Worm (Caenorhabditis elegans) whole organism, L4 larva: ENCODE measurements around the gene C17F4.12.

ENCODE experiments used
- lim-7 ChIP-seq: fragments of 200-800 bp; sonication (Bioruptor generic); IDR thresholded peaks from 2 replicates; pipeline ENCODE4 v1.3.6; 2022; ENCODE audit warnings: missing genetic modification characterization, missing compliant biosample characterization
- lin-15B ChIP-seq: fragments of 150-350 bp; sonication (generic microtip); optimal IDR thresholded peaks from 3 replicates; lab custom pipeline; 2014; ENCODE audit warnings: missing biosample characterization, missing genetic modification characterization
- nhr-48 ChIP-seq: sonication (generic microtip); optimal IDR thresholded peaks from 2 replicates; lab custom pipeline; 2016; ENCODE audit warnings: mild to moderate bottlenecking, missing genetic modification characterization, missing compliant biosample characterization
- unc-39 ChIP-seq: sonication (generic microtip); optimal IDR thresholded peaks from 2 replicates; lab custom pipeline; 2017; ENCODE audit warnings: missing biosample characterization, missing genetic modification characterization
- zfp-2 ChIP-seq: sonication (generic microtip); optimal IDR thresholded peaks from 2 replicates; lab custom pipeline; 2016; ENCODE audit warnings: mild to moderate bottlenecking, missing genetic modification characterization, missing compliant biosample characterization

DNA sequence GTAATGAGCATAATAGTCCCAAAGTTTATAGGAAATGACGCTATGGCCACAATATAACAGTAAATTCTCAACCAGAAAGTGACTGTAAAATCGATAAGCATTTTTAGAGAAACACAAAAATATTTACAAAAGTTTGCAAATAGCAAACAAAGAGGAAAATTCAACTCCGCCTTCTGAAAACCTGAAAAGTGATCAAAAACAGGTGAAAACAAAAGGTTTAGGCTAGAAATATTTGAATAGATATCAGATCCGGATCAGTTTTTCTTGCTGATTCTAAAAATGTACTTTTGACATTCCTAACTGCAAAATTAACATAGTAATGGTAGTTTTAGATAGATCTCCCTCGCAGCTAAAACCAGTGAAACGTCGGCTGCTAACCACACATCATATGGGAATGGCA, 45.0 kb downstream of the C17F4.12 start, which contains the start of gene sri-51:
- TF ChIP-seq unc-39 (tag; lab: Kevin White, UChicago) (no peak), lim-7 (GFP tag; lab: Robert Waterston, UW) (no peak), nhr-48 (tag; lab: Kevin White, UChicago) (no peak), lin-15B (no peak), zfp-2 (tag; lab: Kevin White, UChicago) (no peak)
